Worm (Caenorhabditis elegans) whole organism, late embryonic: Measurements from ENCODE around the gene gst-18.

Source experiments
- C08G9.2 ChIP-seq: sonication (generic microtip); optimal IDR thresholded peaks from 2 replicates; lab custom pipeline; 2016; ENCODE audit warnings: mild to moderate bottlenecking, missing genetic modification characterization, moderate library complexity, missing compliant biosample characterization
- C38D4.7 ChIP-seq: fragments of 200-800 bp; sonication (Bioruptor generic); optimal IDR thresholded peaks from 2 replicates; lab custom pipeline; 2018; ENCODE audit warnings: mild to moderate bottlenecking, missing genetic modification characterization, moderate library complexity, missing compliant biosample characterization
- ahr-1 ChIP-seq: sonication (generic microtip); optimal IDR thresholded peaks from 2 replicates; lab custom pipeline; 2016; ENCODE audit warnings: missing genetic modification characterization, missing compliant biosample characterization
- ama-1 ChIP-seq: fragments of 150-350 bp; optimal IDR thresholded peaks from 2 replicates; lab custom pipeline; 2014
- ceh-14 ChIP-seq: sonication (generic microtip); optimal IDR thresholded peaks from 2 replicates; lab custom pipeline; 2016; ENCODE audit warnings: missing genotype, missing genetic modification characterization, missing compliant biosample characterization
- ceh-2 ChIP-seq: sonication (generic microtip); optimal IDR thresholded peaks from 2 replicates; lab custom pipeline; 2016; ENCODE audit warnings: missing genotype, missing genetic modification characterization, missing compliant biosample characterization
- ceh-22 ChIP-seq: sonication (generic microtip); optimal IDR thresholded peaks from 2 replicates; lab custom pipeline; 2017; ENCODE audit warnings: missing biosample characterization, missing genetic modification characterization
- ceh-24 ChIP-seq: sonication (generic microtip); optimal IDR thresholded peaks from 2 replicates; lab custom pipeline; 2016; ENCODE audit warnings: mild to moderate bottlenecking, missing genetic modification characterization, missing compliant biosample characterization
- ceh-45 ChIP-seq: fragments of 200-800 bp; sonication (Bioruptor generic); IDR thresholded peaks from 2 replicates; pipeline ENCODE4 v1.3.6; 2022; ENCODE audit warnings: missing genetic modification reagents, missing genetic modification characterization, missing compliant biosample characterization
- ceh-6 ChIP-seq: fragments of 200-800 bp; sonication (Bioruptor generic); optimal IDR thresholded peaks from 2 replicates; lab custom pipeline; 2018; ENCODE audit warnings: mild to moderate bottlenecking, missing genetic modification characterization, missing compliant biosample characterization
- ceh-9 ChIP-seq: sonication (generic microtip); optimal IDR thresholded peaks from 2 replicates; lab custom pipeline; 2016; ENCODE audit warnings: mild to moderate bottlenecking, missing genetic modification characterization, inconsistent platforms, missing compliant biosample characterization
- che-1 ChIP-seq: sonication (generic microtip); optimal IDR thresholded peaks from 2 replicates; lab custom pipeline; 2016; ENCODE audit warnings: mild to moderate bottlenecking, missing genetic modification characterization, missing compliant biosample characterization
- fax-1 ChIP-seq: sonication (generic microtip); optimal IDR thresholded peaks from 2 replicates; lab custom pipeline; 2016; ENCODE audit warnings: missing genotype, missing genetic modification characterization, missing compliant biosample characterization
- fkh-10 ChIP-seq: fragments of 150-350 bp; optimal IDR thresholded peaks from 2 replicates; lab custom pipeline; 2014; ENCODE audit warnings: missing biosample characterization, missing genetic modification reagents, missing genetic modification characterization
- fkh-6 ChIP-seq: sonication (generic microtip); optimal IDR thresholded peaks from 2 replicates; lab custom pipeline; 2016; ENCODE audit warnings: missing genetic modification characterization, missing compliant biosample characterization
- gmeb-2 ChIP-seq: sonication (generic microtip); optimal IDR thresholded peaks from 2 replicates; lab custom pipeline; 2016; ENCODE audit warnings: missing genetic modification characterization, inconsistent platforms, missing compliant biosample characterization
- hlh-13 ChIP-seq: fragments of 200-800 bp; sonication (Bioruptor generic); optimal IDR thresholded peaks from 2 replicates; lab custom pipeline; 2018; ENCODE audit warnings: mild to moderate bottlenecking, missing genetic modification characterization, missing compliant biosample characterization
- hlh-15 ChIP-seq: sonication (generic microtip); optimal IDR thresholded peaks from 2 replicates; lab custom pipeline; 2016; ENCODE audit warnings: missing genetic modification characterization, missing compliant biosample characterization
- hlh-30 ChIP-seq: sonication (generic microtip); optimal IDR thresholded peaks from 2 replicates; lab custom pipeline; 2017; ENCODE audit warnings: antibody characterized with exemption, missing genetic modification characterization, missing compliant biosample characterization; ENCODE audit not compliant: insufficient read depth
- lim-6 ChIP-seq: sonication (generic microtip); optimal IDR thresholded peaks from 2 replicates; lab custom pipeline; 2016; ENCODE audit warnings: missing genetic modification characterization, missing compliant biosample characterization
- lin-11 ChIP-seq: fragments of 200-800 bp; sonication (Bioruptor generic); optimal IDR thresholded peaks from 2 replicates; lab custom pipeline; 2018; ENCODE audit warnings: mild to moderate bottlenecking, missing genetic modification characterization, missing compliant biosample characterization
- madf-2 ChIP-seq: sonication (generic microtip); optimal IDR thresholded peaks from 2 replicates; lab custom pipeline; 2017; ENCODE audit warnings: missing genetic modification characterization, missing compliant biosample characterization
- nfya-1 ChIP-seq: sonication (generic microtip); optimal IDR thresholded peaks from 2 replicates; lab custom pipeline; 2017; ENCODE audit warnings: missing genetic modification characterization, mild to moderate bottlenecking, missing compliant biosample characterization, antibody characterized with exemption, moderate library complexity
- npax-4 ChIP-seq: sonication (generic microtip); optimal IDR thresholded peaks from 2 replicates; lab custom pipeline; 2016; ENCODE audit warnings: missing genetic modification characterization, missing compliant biosample characterization
- odd-2 ChIP-seq: sonication (generic microtip); optimal IDR thresholded peaks from 2 replicates; lab custom pipeline; 2017; ENCODE audit warnings: antibody characterized with exemption, mild to moderate bottlenecking, missing genetic modification characterization, missing compliant biosample characterization
- pha-4 ChIP-seq: fragments of 150-350 bp; optimal IDR thresholded peaks from 2 replicates; lab custom pipeline; 2018; ENCODE audit warnings: missing biosample characterization, missing genetic modification reagents, missing genetic modification characterization
- pqm-1 ChIP-seq: sonication (generic microtip); optimal IDR thresholded peaks from 2 replicates; lab custom pipeline; 2016; ENCODE audit warnings: missing genetic modification characterization, missing compliant biosample characterization
- sdc-2 ChIP-seq: sonication (generic microtip); optimal IDR thresholded peaks from 2 replicates; lab custom pipeline; 2016; ENCODE audit warnings: missing genotype, missing genetic modification characterization, missing compliant biosample characterization
- sox-2 ChIP-seq: fragments of 200-800 bp; sonication (Bioruptor generic); IDR thresholded peaks from 2 replicates; pipeline ENCODE4 v1.3.6; 2022; ENCODE audit warnings: missing genetic modification reagents, missing genetic modification characterization, missing compliant biosample characterization
- tbx-7 ChIP-seq: sonication (generic microtip); optimal IDR thresholded peaks from 2 replicates; lab custom pipeline; 2016; ENCODE audit warnings: missing genotype, missing genetic modification characterization, missing compliant biosample characterization
- unc-3 ChIP-seq, 2 experiments: fragments of 200-800 bp in 1 of 2; sonication (Bioruptor generic) in 1 of 2; sonication (generic microtip) in 1 of 2; conservative IDR thresholded peaks in 1 of 2; optimal IDR thresholded peaks in 1 of 2; 2 replicates each; pipeline versions ENCODE4 v1.3.6 to Lab custom; 2016 to 2022; ENCODE audit warnings: missing compliant biosample characterization in 2 of 2, missing genetic modification characterization in 2 of 2, missing genetic modification reagents in 1 of 2
- unc-42 ChIP-seq: sonication (generic microtip); optimal IDR thresholded peaks from 2 replicates; lab custom pipeline; 2016; ENCODE audit warnings: missing genotype, missing genetic modification characterization, missing compliant biosample characterization
- unc-86 ChIP-seq: sonication (generic microtip); optimal IDR thresholded peaks from 2 replicates; lab custom pipeline; 2016; ENCODE audit warnings: missing genetic modification characterization, missing compliant biosample characterization
- ztf-16 ChIP-seq: sonication (generic microtip); optimal IDR thresholded peaks from 2 replicates; lab custom pipeline; 2017; ENCODE audit warnings: missing genetic modification characterization, missing compliant biosample characterization

The gst-18 gene

DNA sequence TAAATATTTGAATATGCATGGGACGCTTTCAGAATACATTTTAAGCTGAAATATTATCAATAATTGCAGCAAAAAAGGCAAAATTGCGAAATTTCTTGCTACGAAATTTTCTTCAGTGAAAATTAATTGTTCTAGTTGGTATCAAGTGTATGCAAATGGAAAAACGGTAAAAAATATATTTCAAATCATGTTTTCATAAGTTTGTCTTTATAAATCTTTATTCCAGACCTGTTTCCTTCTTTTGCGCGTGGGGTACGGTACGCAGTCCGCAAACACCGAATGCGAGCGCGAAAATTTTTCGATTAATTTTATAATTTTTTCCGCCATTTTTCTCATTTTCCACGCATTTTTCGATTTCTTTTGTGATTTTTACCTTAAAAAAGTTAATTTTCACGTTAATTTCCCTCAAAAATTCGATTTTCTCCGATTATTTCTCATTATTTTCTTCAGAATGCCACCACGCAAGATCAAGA, 34.1 kb downstream of the gst-18 start, which contains the start of the genes fbxc-23 and csc-1:
Gene fbxc-23, minus strand, starts transcription at position 51 of the 473 bp plus-strand sequence.
Gene csc-1, plus strand, starts transcription at position 451 of the 473 bp plus-strand sequence.
- TF ChIP-seq ceh-6 (no peak), fkh-10 (GFP tag; lab: Kevin White, UChicago) (no peak), npax-4 (tag; lab: Kevin White, UChicago) (no peak), ztf-16 (tag; lab: Kevin White, UChicago) (no peak), ceh-14 (no peak), unc-42 (tag; lab: Kevin White, UChicago) (peak; percentile 16), ceh-9 (tag; lab: Kevin White, UChicago) (no peak), sdc-2 (tag; lab: Kevin White, UChicago) (no peak), nfya-1 (peak; percentile 53), ceh-24 (no peak), ama-1 (lab: Kevin White, UChicago) (no peak), C08G9.2 (tag; lab: Kevin White, UChicago) (no peak), ahr-1 (tag; lab: Kevin White, UChicago) (no peak), odd-2 (tag; lab: Kevin White, UChicago) (no peak), pqm-1 (tag; lab: Kevin White, UChicago) (no peak), C38D4.7 (GFP tag; lab: Kevin White, UChicago) (no peak)

DNA sequence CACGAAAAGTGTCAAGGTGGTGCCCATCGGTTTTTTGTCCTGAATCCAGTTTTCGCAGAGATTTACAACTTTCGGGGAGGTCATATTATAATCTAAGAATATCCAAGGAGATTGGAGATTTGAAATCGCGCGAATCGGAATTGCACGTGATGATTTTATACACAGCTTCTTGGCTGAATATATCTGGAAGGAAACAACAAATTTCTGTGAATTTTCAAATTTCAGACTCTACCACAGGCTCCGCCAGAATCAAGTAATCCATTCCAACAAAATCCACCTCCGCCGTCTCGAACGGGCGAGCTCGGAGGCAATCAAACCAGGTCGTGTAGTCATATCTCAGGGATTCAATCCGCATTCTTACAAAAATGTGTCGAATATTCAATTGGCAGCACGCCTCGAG, 35.4 kb downstream of the gst-18 start:
- TF ChIP-seq unc-3 (GFP tag; conservative IDR thresholded peaks at IDR 0.05; lab: Robert Waterston, UW), result no peak
- no peak for TF ChIP-seq unc-3 (tag; optimal IDR thresholded peaks at IDR 0.05; lab: Kevin White, UChicago)
- TF ChIP-seq ceh-2 (tag; lab: Kevin White, UChicago), result no peak
- no peak for TF ChIP-seq fkh-6 (tag; lab: Kevin White, UChicago)
- TF ChIP-seq fax-1 (tag; lab: Kevin White, UChicago), result no peak
- TF ChIP-seq hlh-30 (tag; lab: Kevin White, UChicago), result no peak
- no peak for TF ChIP-seq ceh-22 (tag; lab: Kevin White, UChicago)
- TF ChIP-seq unc-86 (tag; lab: Kevin White, UChicago), result no peak

DNA sequence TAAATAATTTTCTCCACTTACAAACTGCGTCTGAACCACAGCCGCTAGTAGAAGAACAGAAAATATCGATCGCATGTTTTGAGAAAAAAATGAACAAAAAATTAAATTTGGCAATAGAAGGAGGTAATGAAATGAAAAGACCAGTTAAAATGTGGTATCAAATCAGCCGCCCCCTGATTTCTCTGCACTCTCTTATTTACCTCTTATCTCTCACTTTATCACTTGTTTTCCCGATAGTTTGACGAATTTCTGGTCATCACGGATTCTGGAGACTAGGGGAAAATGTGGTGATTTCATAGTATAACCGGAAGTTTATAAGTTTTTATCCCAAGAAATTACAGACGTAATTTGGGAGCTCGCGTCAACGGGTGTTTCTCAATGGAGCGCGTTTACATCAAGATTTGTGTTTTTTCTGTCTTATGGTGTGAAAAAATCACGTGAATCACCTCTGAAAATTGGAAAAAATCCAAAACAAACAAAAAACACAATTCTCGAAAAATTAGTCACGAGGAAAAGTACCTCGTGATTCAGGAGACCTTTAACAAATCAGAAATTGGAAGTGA, 36.9 kb downstream of the gst-18 start, which contains the start of gene clec-146:
Gene clec-146, minus strand, starts transcription at position 116 of the 563 bp plus-strand sequence.
- TF ChIP-seq pha-4 (tag; lab: Kevin White, UChicago) (no peak), hlh-30 (tag; lab: Kevin White, UChicago) (peak; percentile 23)
- TF ChIP-seq, all 69 proteins: peak for 1

DNA sequence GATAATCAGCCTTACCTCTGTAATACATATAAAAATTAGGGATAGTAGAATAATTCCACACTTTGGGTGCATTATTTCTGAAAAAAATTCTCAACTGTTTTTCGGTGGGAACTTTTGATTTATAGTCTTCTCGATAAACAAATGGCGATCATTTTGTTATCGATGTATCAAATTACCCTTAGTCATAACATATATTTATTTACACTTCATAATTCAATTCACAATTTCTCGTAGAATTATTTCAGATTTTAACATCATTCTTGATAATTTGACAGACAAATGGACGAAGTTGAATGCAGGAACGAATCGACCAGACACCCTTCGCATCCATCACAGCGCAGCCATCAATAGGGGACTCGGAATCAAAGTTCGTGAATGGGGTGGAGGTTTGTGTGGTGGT, 40.2 kb downstream of the gst-18 start, which contains the start of gene clec-145:
Gene clec-145, minus strand, starts transcription at position 101 of the 400 bp plus-strand sequence.
- TF ChIP-seq lin-11 (tag; lab: Kevin White, UChicago), result no peak
- TF ChIP-seq ceh-45 (GFP tag; lab: Robert Waterston, UW), result no peak
- no peak for TF ChIP-seq gmeb-2 (tag; lab: Kevin White, UChicago)
- no peak for TF ChIP-seq ceh-24
- TF ChIP-seq hlh-13, result no peak
- no peak for TF ChIP-seq sox-2 (GFP tag; lab: Robert Waterston, UW)
- no peak for TF ChIP-seq lim-6 (tag; lab: Kevin White, UChicago)
- no peak for TF ChIP-seq C08G9.2 (tag; lab: Kevin White, UChicago)
- no peak for TF ChIP-seq madf-2
- no peak for TF ChIP-seq hlh-15 (tag; lab: Kevin White, UChicago)
- TF ChIP-seq ahr-1 (tag; lab: Kevin White, UChicago), result no peak
- TF ChIP-seq che-1 (tag; lab: Kevin White, UChicago), result no peak
- no peak for TF ChIP-seq ceh-14
- TF ChIP-seq ama-1 (lab: Kevin White, UChicago), result no peak
- TF ChIP-seq tbx-7 (tag; lab: Kevin White, UChicago), result no peak
- TF ChIP-seq, all 69 proteins: peak for 0
